Worm (Caenorhabditis elegans) whole organism, L1 larva: Measurements from ENCODE around the gene swt-1.

Source experiments
- F16B12.6 ChIP-seq: fragments of 150-350 bp; optimal IDR thresholded peaks from 2 replicates; lab custom pipeline; 2014; ENCODE audit warnings: missing biosample characterization, missing genetic modification characterization
- aly-2 ChIP-seq: fragments of 150-350 bp; optimal IDR thresholded peaks from 2 replicates; lab custom pipeline; 2014; ENCODE audit warnings: missing biosample characterization, missing genetic modification characterization
- ceh-88 ChIP-seq: fragments of 200-800 bp; sonication (Bioruptor generic); IDR thresholded peaks from 2 replicates; pipeline ENCODE4 v1.3.6; 2022; ENCODE audit warnings: missing genetic modification characterization, missing compliant biosample characterization
- irx-1 ChIP-seq: sonication (generic microtip); optimal IDR thresholded peaks from 2 replicates; lab custom pipeline; 2016; ENCODE audit warnings: missing genetic modification characterization, missing compliant biosample characterization
- lsy-2 ChIP-seq, 2 experiments: fragments of 150-350 bp; optimal IDR thresholded peaks; 2 replicates each; lab custom pipeline; 2014; ENCODE audit warnings: missing biosample characterization in 2 of 2, missing genetic modification characterization in 2 of 2
- nhr-12 ChIP-seq: sonication (generic microtip); optimal IDR thresholded peaks from 2 replicates; lab custom pipeline; 2017; ENCODE audit warnings: missing biosample characterization, missing genetic modification characterization
- sup-37 ChIP-seq: fragments of 200-800 bp; sonication (Bioruptor generic); optimal IDR thresholded peaks from 2 replicates; lab custom pipeline; 2018; ENCODE audit warnings: mild to moderate bottlenecking, missing genetic modification characterization, missing compliant biosample characterization
- unc-62 ChIP-seq: fragments of 150-350 bp; optimal IDR thresholded peaks from 2 replicates; lab custom pipeline; 2014; ENCODE audit warnings: missing biosample characterization, missing genetic modification reagents, missing genetic modification characterization

DNA sequence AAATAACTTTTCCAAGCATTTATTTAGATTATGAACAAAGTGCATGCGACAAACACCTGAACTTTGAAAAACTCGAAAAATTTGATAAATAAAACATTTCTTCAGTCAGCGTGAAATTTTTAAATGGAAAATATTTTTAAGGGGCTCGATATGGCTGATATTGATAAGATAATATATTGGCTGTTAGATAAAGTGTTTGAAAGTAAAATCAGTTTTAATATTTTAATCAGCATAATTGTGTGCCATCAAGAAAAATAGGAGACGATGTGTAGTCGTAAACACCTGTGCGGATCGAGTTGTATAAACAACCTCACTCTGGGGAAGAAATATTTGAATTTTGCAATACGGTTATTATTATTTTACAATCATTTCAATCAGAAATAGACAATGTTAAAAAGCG lies 12.3 kb downstream of the swt-1 start:
- TF ChIP-seq ceh-88 (GFP tag; lab: Robert Waterston, UW), result no peak
- no peak for TF ChIP-seq aly-2 (tag; lab: Kevin White, UChicago)
- no peak for TF ChIP-seq irx-1 (tag; lab: Kevin White, UChicago)
- no peak for TF ChIP-seq lsy-2 (tag; optimal IDR thresholded peaks at IDR 0.05; lab: Kevin White, UChicago)
- no peak for TF ChIP-seq sup-37 (GFP tag; lab: Kevin White, UChicago)
- TF ChIP-seq unc-62 (GFP tag; lab: Kevin White, UChicago), result no peak
- no peak for TF ChIP-seq F16B12.6 (tag; lab: Kevin White, UChicago)
- no peak for TF ChIP-seq nhr-12
